Worm (Caenorhabditis elegans) whole organism, L4/young adult: Measurements from ENCODE around the gene R09H10.6.

Source experiments
- W03F9.2 ChIP-seq: fragments of 150-350 bp; optimal IDR thresholded peaks from 2 replicates; lab custom pipeline; 2014; ENCODE audit warnings: missing biosample characterization, missing genetic modification characterization
- dao-5 ChIP-seq: sonication (generic microtip); optimal IDR thresholded peaks from 2 replicates; lab custom pipeline; 2016; ENCODE audit warnings: missing genotype, missing genetic modification characterization, moderate library complexity, missing compliant biosample characterization
- him-1 ChIP-seq: sonication (generic microtip); optimal IDR thresholded peaks from 2 replicates; lab custom pipeline; 2016; ENCODE audit warnings: missing genotype, missing genetic modification reagents, missing genetic modification characterization, missing compliant biosample characterization

The R09H10.6 gene

DNA sequence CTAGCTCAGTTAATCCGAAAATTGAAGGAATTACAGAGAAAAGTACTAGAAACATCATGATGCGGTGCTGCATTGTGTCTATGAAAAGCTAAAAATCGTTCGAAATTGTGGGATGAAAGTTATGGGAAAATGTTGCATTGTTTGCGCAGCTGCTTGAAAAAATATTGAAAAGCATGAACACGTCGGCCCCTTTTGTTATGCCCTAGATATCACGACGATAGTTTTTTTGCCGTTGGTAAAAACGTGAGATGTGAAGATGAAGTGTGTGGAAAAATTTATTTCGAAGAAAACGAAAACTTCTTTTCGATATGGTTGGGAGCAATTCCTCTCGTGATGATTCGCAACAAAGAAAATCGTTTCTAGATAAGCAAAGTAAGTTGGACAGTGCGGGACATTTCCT lies 17.7 kb upstream of the R09H10.6 start, which contains the start of the genes C43F9.5 and nkb-2:
C43F9.5 (minus strand) TSS at position 101 of the 400 bp plus-strand sequence.
nkb-2 (plus strand) TSS at position 277 of the 400 bp plus-strand sequence.
- TF ChIP-seq W03F9.2 (tag; lab: Kevin White, UChicago) (no peak), him-1 (tag; lab: Kevin White, UChicago) (no peak), dao-5 (tag; lab: Kevin White, UChicago) (no peak)

DNA sequence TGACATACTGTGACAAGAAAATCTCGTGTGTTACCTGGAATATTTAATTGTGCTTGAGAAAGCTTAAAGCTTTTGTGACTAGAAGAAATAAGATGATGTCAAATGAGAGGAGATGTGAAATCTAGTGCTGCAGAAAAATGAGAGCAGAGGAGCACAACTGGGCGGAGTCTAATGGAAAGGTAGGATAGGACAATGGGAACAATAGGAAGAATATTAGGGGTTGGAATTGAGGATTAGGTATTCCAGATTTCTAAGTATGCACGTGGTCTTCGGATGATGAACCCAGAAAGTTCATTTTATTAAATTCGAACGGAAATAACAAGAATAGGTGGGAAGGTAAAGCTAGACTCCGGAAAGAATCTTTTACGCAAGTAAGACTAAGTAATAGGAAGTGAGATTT lies 14.8 kb upstream of the R09H10.6 start, which contains the start of gene C43F9.7:
C43F9.7 (minus strand) TSS at position 101 of the 400 bp plus-strand sequence.
- no peak for TF ChIP-seq W03F9.2 (tag; lab: Kevin White, UChicago)
- TF ChIP-seq dao-5 (tag; lab: Kevin White, UChicago) = no peak
- TF ChIP-seq him-1 (tag; lab: Kevin White, UChicago) = no peak

DNA sequence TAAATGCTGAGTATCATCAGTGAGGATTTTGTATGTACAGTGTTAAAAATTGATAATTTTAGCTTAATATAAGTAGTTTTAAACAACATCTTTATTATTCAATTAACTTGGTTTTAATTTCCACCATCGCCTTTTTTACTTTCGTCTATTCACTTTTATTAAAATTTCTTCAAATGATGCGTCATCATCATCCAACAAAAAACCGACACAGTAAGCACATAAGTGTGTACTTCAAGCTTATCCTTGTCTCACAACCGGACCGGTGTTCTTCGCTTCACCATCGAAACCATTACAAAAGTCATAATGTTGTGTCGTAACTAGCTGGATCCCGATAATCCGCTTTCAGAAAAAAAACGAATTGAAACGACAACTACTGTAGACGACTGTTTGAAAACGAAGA lies 11.9 kb upstream of the R09H10.6 start, which contains the start of gene C43F9.11:
C43F9.11 (plus strand) TSS at position 301 of the 400 bp plus-strand sequence.
- no peak for TF ChIP-seq W03F9.2 (tag; lab: Kevin White, UChicago)
- TF ChIP-seq dao-5 (tag; lab: Kevin White, UChicago) = no peak
- no peak for TF ChIP-seq him-1 (tag; lab: Kevin White, UChicago)

DNA sequence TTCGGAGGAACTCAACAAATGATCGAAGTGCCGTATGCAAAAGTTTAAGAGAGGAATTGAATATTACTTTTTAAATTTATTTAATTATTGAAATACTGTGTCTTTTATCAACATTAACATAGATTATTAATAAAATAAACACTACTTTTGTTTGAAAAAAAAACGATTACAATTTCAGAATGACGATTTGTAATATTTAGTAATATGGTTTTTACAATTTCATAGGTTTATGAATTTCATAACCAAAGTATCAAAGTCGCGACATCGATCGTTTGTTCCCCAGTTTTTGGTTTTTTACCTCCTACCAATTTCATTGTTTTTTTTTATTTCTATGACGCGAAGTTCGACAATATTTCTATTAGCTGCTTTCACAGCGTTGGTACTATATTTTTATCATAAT lies 8.4 kb upstream of the R09H10.6 start, which contains the start of gene R09H10.1:
R09H10.1 (plus strand) TSS at position 301 of the 400 bp plus-strand sequence.
- TF ChIP-seq W03F9.2 (tag; lab: Kevin White, UChicago) = no peak

DNA sequence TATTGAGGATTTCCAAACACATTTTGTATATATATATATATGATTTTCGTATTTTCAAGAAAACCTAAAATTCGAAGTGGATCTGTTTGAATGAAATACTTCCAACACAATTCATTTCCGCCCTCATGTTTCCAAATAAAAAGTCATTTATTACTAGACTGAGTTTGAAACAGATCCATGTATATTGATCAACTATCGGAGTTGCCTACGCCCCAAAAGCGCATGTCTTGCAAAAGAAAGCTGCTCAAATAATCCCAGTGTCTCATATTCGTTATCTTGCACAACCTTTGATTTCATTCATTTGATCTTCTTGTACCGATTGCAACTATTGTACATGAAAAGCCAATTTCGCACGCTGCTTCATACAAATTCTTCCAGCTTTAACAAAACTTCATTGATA lies 5.7 kb upstream of the R09H10.6 start, which contains the start of gene R09H10.2:
R09H10.2 (plus strand) TSS at position 301 of the 400 bp plus-strand sequence.
- no peak for TF ChIP-seq him-1 (tag; lab: Kevin White, UChicago)
- no peak for TF ChIP-seq dao-5 (tag; lab: Kevin White, UChicago)

DNA sequence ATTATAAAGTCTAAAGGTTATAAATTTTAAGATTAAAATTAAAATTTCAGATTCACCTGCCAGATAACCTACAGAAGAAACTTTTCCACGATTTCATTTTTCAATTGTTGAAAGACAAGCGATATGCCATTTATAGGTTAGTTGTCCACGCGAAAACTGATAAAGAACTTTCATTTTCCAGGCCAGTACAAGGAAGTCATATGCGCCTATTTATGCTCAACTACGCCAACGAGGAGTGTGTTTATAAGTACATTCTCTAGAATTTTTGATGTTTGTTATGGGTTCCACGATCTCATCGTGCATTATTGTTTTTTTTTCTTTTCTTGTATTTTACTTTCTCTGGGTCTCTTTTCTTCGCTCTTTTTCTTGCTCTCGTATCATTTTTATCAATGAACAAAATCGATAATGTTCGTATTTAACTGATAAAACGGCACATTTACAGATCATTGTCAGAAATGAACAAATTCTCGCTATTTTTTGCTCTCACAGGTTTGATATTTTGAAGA lies 1.7 kb upstream of the R09H10.6 start, which contains the start of gene R09H10.3:
R09H10.3 (plus strand) TSS at position 456 of the 506 bp plus-strand sequence.
- no peak for TF ChIP-seq W03F9.2 (tag; lab: Kevin White, UChicago)
- no peak for TF ChIP-seq dao-5 (tag; lab: Kevin White, UChicago)
- no peak for TF ChIP-seq him-1 (tag; lab: Kevin White, UChicago)

DNA sequence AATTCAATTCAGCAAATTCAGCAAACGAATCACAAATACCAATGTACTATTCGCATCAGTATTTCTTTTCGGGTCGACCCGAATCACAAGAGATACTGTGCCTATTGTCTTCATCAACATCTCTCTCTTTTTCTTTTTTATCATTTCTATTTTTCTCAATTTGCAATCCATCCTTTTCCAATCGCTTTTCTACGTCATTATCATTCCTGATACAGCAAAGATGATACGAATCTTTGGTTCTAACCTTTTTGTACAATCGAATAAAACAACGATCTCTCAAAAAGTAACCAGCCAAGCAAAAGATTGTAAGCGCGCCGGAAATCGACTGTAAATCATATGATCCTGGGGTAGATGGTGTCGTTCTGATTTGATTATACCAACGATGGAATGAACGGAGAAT lies 1.5 kb downstream of the R09H10.6 start:
- TF ChIP-seq W03F9.2 (tag; lab: Kevin White, UChicago) = no peak
- TF ChIP-seq him-1 (tag; lab: Kevin White, UChicago) = no peak
- no peak for TF ChIP-seq dao-5 (tag; lab: Kevin White, UChicago)

DNA sequence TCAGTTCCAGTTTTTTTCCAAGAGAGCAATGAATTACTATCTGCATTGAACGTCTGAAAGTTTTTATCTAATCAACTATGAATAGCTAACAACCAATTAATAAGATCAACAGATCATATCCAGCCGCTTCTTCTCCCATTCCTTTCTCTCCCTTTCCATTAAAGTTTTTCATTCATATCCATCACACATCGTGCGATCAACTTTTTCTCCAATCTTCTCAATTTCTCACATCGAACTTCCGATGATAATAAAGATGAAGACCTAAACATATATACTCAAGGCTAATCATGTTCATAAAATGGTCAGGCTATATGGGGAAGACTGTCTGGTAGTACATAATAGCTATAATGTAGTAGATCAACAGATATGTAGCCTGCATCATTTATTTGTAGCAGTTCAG lies 3.9 kb downstream of the R09H10.6 start:
- TF ChIP-seq W03F9.2 (tag; lab: Kevin White, UChicago) = no peak
- no peak for TF ChIP-seq him-1 (tag; lab: Kevin White, UChicago)
- no peak for TF ChIP-seq dao-5 (tag; lab: Kevin White, UChicago)

DNA sequence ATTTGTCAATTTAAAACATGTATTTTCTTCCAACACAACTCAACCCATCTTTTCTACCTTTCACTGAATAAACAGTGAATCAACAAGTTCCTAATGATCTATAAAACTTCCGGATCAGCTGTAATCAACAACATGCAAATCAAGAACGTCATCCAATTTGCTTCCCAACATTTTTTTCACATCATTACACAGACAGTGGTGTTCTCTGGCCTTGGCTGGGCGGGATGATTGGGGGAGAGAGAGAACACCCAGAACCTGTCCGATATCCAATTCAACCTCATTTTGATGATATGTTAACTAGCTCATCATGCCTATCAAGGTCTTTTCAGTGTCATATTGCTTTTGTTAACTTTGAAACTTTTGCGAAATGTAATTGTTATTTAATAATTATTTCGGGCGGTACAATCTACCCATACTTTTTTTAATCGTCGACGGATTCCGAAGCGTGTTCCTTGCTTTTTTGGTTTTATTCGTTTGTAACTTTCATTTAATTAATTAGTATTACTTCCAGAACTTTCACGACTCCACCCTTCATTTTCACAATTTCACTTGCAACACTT lies 6.6 kb downstream of the R09H10.6 start, which contains the start of gene ptr-14:
ptr-14 (plus strand) TSS at position 510 of the 560 bp plus-strand sequence.
- TF ChIP-seq dao-5 (tag; lab: Kevin White, UChicago) = no peak
- TF ChIP-seq him-1 (tag; lab: Kevin White, UChicago) = no peak
- TF ChIP-seq W03F9.2 (tag; lab: Kevin White, UChicago) = no peak

DNA sequence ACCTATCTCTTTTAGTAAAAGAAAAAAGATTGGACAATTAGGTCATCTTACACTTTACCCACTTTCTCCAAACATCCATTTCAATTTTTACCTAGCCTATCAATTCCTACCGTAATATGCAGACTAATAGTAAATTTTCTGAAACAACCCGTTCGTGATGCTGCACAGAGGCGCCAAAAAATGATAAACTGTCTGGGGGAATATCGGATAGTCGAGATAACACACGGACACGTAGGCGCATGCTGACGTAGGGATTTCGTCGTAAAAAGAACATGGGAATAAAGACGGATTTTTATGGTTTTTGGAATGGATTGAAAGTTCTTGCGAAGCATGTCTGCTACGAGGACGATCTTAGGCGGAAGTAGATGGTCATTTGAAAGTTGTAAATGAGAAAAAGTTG lies 8.0 kb downstream of the R09H10.6 start:
- TF ChIP-seq him-1 (tag; lab: Kevin White, UChicago) (no peak), W03F9.2 (tag; lab: Kevin White, UChicago) (no peak)

DNA sequence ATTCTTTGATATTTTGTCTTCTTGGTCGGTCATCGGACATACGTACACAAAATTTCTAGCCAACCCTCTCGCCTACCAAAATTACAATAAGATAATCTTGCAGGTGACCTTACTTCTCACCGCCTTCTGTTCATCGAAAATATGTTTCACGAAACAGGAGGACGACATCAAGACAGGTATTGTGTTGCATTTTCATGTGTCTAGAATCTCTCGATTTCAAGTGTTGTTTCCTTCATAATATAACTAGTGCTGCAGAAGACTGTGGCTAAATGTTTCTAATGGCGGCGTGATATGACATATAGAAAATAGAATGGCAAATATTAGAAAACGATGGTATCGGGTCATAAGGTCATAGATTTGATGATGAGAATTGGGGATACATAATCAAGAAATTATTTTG lies 8.7 kb downstream of the R09H10.6 start:
- TF ChIP-seq him-1 (tag; lab: Kevin White, UChicago) (no peak), dao-5 (tag; lab: Kevin White, UChicago) (no peak), W03F9.2 (tag; lab: Kevin White, UChicago) (no peak)

DNA sequence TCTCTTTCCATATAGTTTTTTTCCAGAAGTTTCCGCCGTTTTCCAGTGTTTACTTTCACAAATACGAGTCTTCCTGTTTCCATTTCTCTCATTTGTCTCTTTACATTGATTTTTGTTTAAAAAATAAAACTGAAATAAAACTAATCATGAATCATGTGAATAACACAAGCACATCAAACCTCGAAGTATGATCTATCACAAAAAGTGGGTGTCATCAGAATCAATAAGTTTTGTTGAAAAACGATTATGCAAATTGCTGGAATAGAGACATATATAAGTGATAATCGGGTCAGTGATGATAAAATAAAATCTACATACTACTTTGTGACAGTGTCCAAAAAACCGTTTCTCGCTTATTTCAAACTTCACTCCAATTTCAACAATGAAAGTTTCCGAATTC lies 12.4 kb downstream of the R09H10.6 start, which contains the start of gene R09H10.7:
R09H10.7 (plus strand) TSS at position 301 of the 400 bp plus-strand sequence.
- TF ChIP-seq him-1 (tag; lab: Kevin White, UChicago) = no peak
- no peak for TF ChIP-seq dao-5 (tag; lab: Kevin White, UChicago)

DNA sequence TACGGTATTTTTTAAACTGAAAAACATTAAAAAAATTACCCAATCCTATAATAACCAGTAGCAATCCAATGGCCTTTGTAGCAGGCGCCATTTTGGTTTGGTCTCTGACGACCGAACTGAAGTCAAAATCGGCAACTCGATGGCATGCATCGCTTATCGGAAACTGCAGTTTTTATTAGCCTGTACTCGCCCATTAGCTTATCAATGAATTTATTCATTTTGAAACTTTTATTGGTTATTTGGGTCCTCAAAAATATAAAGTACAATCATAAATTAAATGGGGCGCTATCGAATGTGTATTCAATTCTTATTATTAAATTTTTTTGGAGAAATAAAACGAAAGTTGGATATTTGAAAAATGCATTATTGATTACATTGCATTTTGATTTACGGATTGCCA lies 20.3 kb downstream of the R09H10.6 start, which contains the start of gene R09H10.5:
R09H10.5 (minus strand) TSS at position 106 of the 400 bp plus-strand sequence.
- TF ChIP-seq him-1 (tag; lab: Kevin White, UChicago) (no peak), dao-5 (tag; lab: Kevin White, UChicago) (no peak), W03F9.2 (tag; lab: Kevin White, UChicago) (no peak)
